Worm (Caenorhabditis elegans) whole organism, early embryonic: Measurements from ENCODE around the gene F44A6.3.

Experiments
- B0310.2 ChIP-seq: sonication (generic microtip); optimal IDR thresholded peaks from 2 replicates; lab custom pipeline; 2016; ENCODE audit warnings: mild to moderate bottlenecking, missing genetic modification characterization, missing compliant biosample characterization
- F13C5.2 ChIP-seq: sonication (generic microtip); optimal IDR thresholded peaks from 2 replicates; lab custom pipeline; 2017; ENCODE audit warnings: mild to moderate bottlenecking, missing genetic modification characterization, inconsistent platforms, missing compliant biosample characterization
- aly-1 ChIP-seq: sonication (generic microtip); optimal IDR thresholded peaks from 2 replicates; lab custom pipeline; 2016; ENCODE audit warnings: missing genetic modification characterization, missing compliant biosample characterization
- ama-1 ChIP-seq: fragments of 150-350 bp; optimal IDR thresholded peaks from 2 replicates; lab custom pipeline; 2014
- ceh-13 ChIP-seq: fragments of 200-800 bp; sonication (Bioruptor generic); optimal IDR thresholded peaks from 2 replicates; lab custom pipeline; 2018; ENCODE audit warnings: mild to moderate bottlenecking, missing genetic modification characterization, missing compliant biosample characterization
- ceh-36 ChIP-seq: sonication (generic microtip); optimal IDR thresholded peaks from 2 replicates; lab custom pipeline; 2016; ENCODE audit warnings: missing genetic modification characterization, inconsistent platforms, missing compliant biosample characterization
- ets-7 ChIP-seq: sonication (generic microtip); optimal IDR thresholded peaks from 2 replicates; lab custom pipeline; 2016; ENCODE audit warnings: missing genotype, missing genetic modification characterization, missing compliant biosample characterization
- flt-1 ChIP-seq: fragments of 200-800 bp; sonication (Bioruptor generic); IDR thresholded peaks from 2 replicates; pipeline ENCODE4 v1.3.6; 2022; ENCODE audit warnings: missing genetic modification characterization, missing compliant biosample characterization
- hmbx-1 ChIP-seq: sonication (generic microtip); optimal IDR thresholded peaks from 2 replicates; lab custom pipeline; 2016; ENCODE audit warnings: mild to moderate bottlenecking, missing genetic modification characterization, missing compliant biosample characterization
- hmg-4 ChIP-seq: fragments of 200-800 bp; sonication (Bioruptor generic); optimal IDR thresholded peaks from 2 replicates; lab custom pipeline; 2018; ENCODE audit warnings: mild to moderate bottlenecking, missing genetic modification characterization, missing compliant biosample characterization
- hnd-1 ChIP-seq: sonication (generic microtip); optimal IDR thresholded peaks from 2 replicates; lab custom pipeline; 2016; ENCODE audit warnings: missing genetic modification characterization, missing compliant biosample characterization
- pes-1 ChIP-seq: fragments of 200-800 bp; sonication (Bioruptor generic); IDR thresholded peaks from 2 replicates; pipeline ENCODE4 v1.3.6; 2022; ENCODE audit warnings: missing genetic modification reagents, missing genetic modification characterization, missing compliant biosample characterization
- scrt-1 ChIP-seq: fragments of 200-800 bp; sonication (Bioruptor generic); IDR thresholded peaks from 2 replicates; pipeline ENCODE4 v1.3.6; 2022; ENCODE audit warnings: missing genetic modification characterization, missing compliant biosample characterization
- sea-1 ChIP-seq: fragments of 200-800 bp; sonication (Bioruptor generic); conservative IDR thresholded peaks from 2 replicates; pipeline ENCODE4 v1.3.6; 2022; ENCODE audit warnings: missing genetic modification characterization, missing compliant biosample characterization
- tbx-11 ChIP-seq: fragments of 200-800 bp; sonication (Bioruptor generic); IDR thresholded peaks from 2 replicates; pipeline ENCODE4 v1.3.6; 2022; ENCODE audit warnings: missing genetic modification characterization, missing compliant biosample characterization
- tbx-37 ChIP-seq: fragments of 200-800 bp; sonication (Bioruptor generic); conservative IDR thresholded peaks from 2 replicates; pipeline ENCODE4 v1.3.6; 2022; ENCODE audit warnings: missing genetic modification reagents, missing genetic modification characterization, missing compliant biosample characterization
- tra-4 ChIP-seq: sonication (generic microtip); optimal IDR thresholded peaks from 2 replicates; lab custom pipeline; 2017; ENCODE audit warnings: missing genetic modification characterization, missing compliant biosample characterization

The F44A6.3 gene

DNA sequence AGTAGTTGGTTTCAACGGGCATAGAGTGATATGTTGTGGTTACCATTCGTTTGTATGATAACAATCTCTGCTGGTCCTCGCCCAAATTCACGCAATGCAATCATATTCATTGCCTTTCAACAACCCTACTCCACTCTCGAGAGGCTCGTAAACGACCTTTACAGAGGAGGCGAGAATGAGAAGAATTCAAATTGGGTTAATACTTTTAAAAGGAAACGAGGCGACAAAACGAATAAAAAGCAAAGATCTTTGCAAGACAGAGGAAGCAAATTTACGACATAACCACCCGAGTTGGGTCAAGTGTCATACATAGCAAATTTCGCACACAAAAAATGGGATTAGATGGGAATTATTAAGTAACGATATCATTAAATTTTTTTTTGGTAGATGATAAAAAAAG, 19.8 kb downstream of the F44A6.3 start:
- no peak for TF ChIP-seq tra-4
- no peak for TF ChIP-seq ets-7
- TF ChIP-seq ama-1 (lab: Kevin White, UChicago): no peak
- TF ChIP-seq aly-1 (tag; lab: Kevin White, UChicago): no peak
- TF ChIP-seq scrt-1 (GFP tag; lab: Robert Waterston, UW): no peak
- TF ChIP-seq tbx-11 (GFP tag; lab: Robert Waterston, UW): no peak

DNA sequence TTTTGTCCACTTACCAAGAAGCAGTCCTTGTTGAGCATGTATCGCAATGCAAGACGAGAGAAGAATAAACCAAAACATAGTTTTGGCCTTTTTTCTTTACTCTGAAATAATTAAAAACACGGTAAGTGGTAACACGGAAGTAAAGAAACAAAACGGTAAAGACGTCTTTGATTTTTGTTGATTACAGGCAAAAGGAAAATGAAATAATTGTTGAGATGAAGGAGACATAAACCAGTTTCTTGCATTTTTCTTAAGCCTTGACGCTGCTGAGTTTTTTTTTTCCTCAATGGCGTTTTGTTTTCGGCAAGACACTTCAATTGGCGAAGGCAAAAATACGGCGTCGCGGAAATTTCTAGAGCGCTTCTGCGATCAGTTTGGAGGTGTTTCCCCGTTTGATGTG, 24.3 kb downstream of the F44A6.3 start, which contains the start of gene zipt-13:
zipt-13 (minus strand) TSS at position 101 of the 400 bp plus-strand sequence.
- no peak for TF ChIP-seq tra-4
- TF ChIP-seq scrt-1 (GFP tag; lab: Robert Waterston, UW): no peak
- TF ChIP-seq hmbx-1 (tag; lab: Kevin White, UChicago): no peak
- TF ChIP-seq B0310.2 (tag; lab: Kevin White, UChicago): no peak
- no peak for TF ChIP-seq ets-7
- no peak for TF ChIP-seq ceh-13 (GFP tag; lab: Kevin White, UChicago)

DNA sequence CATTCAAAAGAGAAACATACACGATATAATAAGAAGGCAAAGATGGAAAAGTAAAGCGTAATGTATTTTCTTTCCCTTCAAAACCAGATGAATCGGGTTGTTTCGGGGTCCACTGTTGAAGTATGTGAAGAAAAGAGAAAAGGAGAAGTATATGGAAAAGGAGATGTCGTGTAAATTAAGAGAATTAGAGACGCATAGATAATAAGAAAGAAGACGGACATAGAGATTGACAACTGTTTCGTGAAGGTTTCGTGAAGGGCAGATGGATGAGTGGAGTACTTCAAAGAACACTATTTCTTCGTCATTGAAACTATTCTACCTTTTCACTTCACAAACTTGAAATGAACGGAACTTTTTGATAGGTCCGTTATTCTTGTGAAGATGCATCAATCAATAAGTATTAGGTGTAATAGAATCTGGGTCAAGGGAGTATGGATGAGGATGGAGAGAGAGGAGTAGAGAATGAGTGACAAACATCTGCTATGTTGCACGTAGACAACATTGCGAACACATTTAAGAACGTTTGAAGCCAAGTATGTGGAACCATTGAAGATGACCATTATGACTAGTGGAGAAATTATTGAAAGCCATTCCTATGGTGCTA, 25.7 kb downstream of the F44A6.3 start:
- no peak for TF ChIP-seq ets-7
- no peak for TF ChIP-seq F13C5.2 (tag; lab: Kevin White, UChicago)
- TF ChIP-seq hmg-4: no peak
- no peak for TF ChIP-seq tbx-11 (GFP tag; lab: Robert Waterston, UW)
- no peak for TF ChIP-seq hnd-1
- TF ChIP-seq scrt-1 (GFP tag; lab: Robert Waterston, UW): no peak
- no peak for TF ChIP-seq B0310.2 (tag; lab: Kevin White, UChicago)
- no peak for TF ChIP-seq pes-1
- TF ChIP-seq ceh-13 (GFP tag; lab: Kevin White, UChicago): no peak
- TF ChIP-seq ama-1 (lab: Kevin White, UChicago): no peak
- TF ChIP-seq hmbx-1 (tag; lab: Kevin White, UChicago): no peak
- TF ChIP-seq flt-1 (GFP tag; lab: Robert Waterston, UW): no peak
- no peak for TF ChIP-seq tra-4
- no peak for TF ChIP-seq sea-1

DNA sequence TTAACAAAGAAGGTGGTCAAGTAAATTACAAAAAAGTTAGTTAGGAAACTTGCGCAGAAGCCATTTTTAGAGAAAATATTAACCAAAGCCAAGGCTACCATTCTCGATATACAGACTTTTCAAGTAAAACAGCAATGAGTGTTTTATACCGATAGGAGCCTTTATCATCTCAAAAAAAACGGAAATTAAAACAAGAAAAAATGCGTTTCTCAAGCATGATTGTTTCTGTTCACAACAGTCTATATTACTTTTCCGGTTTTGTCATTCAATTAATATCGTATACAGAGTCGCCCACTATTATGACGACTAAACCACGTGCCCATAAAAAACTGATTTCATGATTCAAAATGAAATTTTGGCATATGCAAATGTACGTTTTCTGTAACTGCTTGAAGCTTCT, 28.4 kb downstream of the F44A6.3 start, which contains the start of gene str-74:
str-74 (minus strand) TSS at position 101 of the 400 bp plus-strand sequence.
- TF ChIP-seq hnd-1: no peak
- no peak for TF ChIP-seq ets-7
- no peak for TF ChIP-seq tra-4
- TF ChIP-seq ceh-13 (GFP tag; lab: Kevin White, UChicago): no peak
- no peak for TF ChIP-seq aly-1 (tag; lab: Kevin White, UChicago)
- no peak for TF ChIP-seq pes-1
- no peak for TF ChIP-seq sea-1

DNA sequence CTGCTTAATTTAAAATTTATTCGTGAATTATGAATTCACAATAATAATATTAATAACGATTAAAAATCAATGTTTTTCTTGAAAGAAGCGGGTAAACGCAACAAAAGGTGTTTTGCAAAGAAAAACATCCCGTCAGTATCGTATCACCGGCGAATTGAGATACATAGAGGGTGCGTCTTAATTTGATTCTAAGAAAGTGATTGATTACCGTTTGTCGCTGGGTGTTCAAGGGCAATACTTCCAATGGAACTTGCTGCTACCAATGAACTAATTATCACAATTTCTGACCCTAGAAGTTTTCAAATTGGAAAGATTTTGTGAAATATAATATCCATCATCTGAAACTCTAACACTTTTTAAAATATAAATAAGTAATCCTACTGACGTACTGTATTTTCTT, 33.0 kb downstream of the F44A6.3 start:
- TF ChIP-seq ama-1 (lab: Kevin White, UChicago): no peak
- TF ChIP-seq ets-7: no peak
- TF ChIP-seq tbx-11 (GFP tag; lab: Robert Waterston, UW): no peak
- TF ChIP-seq hnd-1: no peak
- TF ChIP-seq aly-1 (tag; lab: Kevin White, UChicago): no peak
- TF ChIP-seq hmbx-1 (tag; lab: Kevin White, UChicago): no peak
- TF ChIP-seq F13C5.2 (tag; lab: Kevin White, UChicago): no peak
- TF ChIP-seq tbx-37 (GFP tag; lab: Robert Waterston, UW): no peak
- no peak for TF ChIP-seq flt-1 (GFP tag; lab: Robert Waterston, UW)
- no peak for TF ChIP-seq ceh-13 (GFP tag; lab: Kevin White, UChicago)
- TF ChIP-seq sea-1: no peak
- no peak for TF ChIP-seq ceh-36 (tag; lab: Kevin White, UChicago)
- no peak for TF ChIP-seq hmg-4
- no peak for TF ChIP-seq scrt-1 (GFP tag; lab: Robert Waterston, UW)
- TF ChIP-seq tra-4: no peak
- no peak for TF ChIP-seq pes-1
- TF ChIP-seq B0310.2 (tag; lab: Kevin White, UChicago): no peak

DNA sequence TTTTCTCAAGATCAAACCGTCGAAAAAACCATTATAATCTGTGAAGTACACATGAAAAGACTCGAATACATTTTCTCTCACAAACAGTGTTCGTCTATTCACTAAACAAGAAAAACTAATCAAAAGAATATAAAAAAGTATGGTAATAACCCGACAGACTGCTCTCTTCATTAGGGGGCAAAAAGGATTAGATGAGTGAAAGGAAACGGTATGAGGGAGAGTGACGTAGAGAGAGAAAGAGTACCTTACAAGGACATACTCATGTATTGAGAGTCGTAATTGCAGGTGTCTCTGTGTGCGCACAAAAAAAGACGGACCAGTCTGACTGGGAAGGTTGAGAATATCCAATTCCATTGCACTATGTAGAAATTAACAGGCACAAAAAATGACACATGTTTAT, 37.1 kb downstream of the F44A6.3 start:
- no peak for TF ChIP-seq hmbx-1 (tag; lab: Kevin White, UChicago)
- no peak for TF ChIP-seq hmg-4
- TF ChIP-seq pes-1: no peak
- TF ChIP-seq sea-1: no peak
- TF ChIP-seq tra-4: no peak
- TF ChIP-seq F13C5.2 (tag; lab: Kevin White, UChicago): no peak
- TF ChIP-seq ets-7: no peak
- no peak for TF ChIP-seq tbx-11 (GFP tag; lab: Robert Waterston, UW)
- TF ChIP-seq B0310.2 (tag; lab: Kevin White, UChicago): no peak
- no peak for TF ChIP-seq aly-1 (tag; lab: Kevin White, UChicago)
- no peak for TF ChIP-seq ceh-36 (tag; lab: Kevin White, UChicago)
- TF ChIP-seq tbx-37 (GFP tag; lab: Robert Waterston, UW): no peak
- no peak for TF ChIP-seq hnd-1
- no peak for TF ChIP-seq scrt-1 (GFP tag; lab: Robert Waterston, UW)
- no peak for TF ChIP-seq flt-1 (GFP tag; lab: Robert Waterston, UW)

DNA sequence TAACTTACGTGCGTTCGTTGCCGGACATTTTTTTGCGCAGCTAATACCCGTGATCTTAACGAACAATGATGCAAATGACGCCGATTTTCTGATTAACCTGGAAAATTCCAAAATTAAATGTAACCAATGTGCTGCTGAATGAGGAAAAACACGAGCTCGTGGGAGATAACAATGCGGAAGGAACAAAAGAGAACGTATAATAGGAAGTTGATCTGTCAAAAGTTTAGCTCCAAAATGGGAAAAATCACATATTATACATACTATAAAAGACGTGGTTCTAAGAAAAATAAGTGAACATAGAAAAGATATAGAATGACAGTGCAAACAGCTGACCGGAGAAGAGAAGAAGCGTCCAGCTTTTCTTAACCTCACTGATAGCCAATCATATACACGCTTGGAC, 40.2 kb downstream of the F44A6.3 start, which contains the start of gene C14H10.2:
C14H10.2 (minus strand) TSS at position 101 of the 400 bp plus-strand sequence.
- TF ChIP-seq ets-7 (no peak), tra-4 (no peak), ceh-36 (tag; lab: Kevin White, UChicago) (no peak), B0310.2 (tag; lab: Kevin White, UChicago) (no peak), F13C5.2 (tag; lab: Kevin White, UChicago) (no peak), tbx-37 (GFP tag; lab: Robert Waterston, UW) (no peak), ama-1 (lab: Kevin White, UChicago) (no peak), hmbx-1 (tag; lab: Kevin White, UChicago) (no peak), scrt-1 (GFP tag; lab: Robert Waterston, UW) (no peak), aly-1 (tag; lab: Kevin White, UChicago) (no peak), sea-1 (no peak), ceh-13 (GFP tag; lab: Kevin White, UChicago) (no peak), flt-1 (GFP tag; lab: Robert Waterston, UW) (no peak), tbx-11 (GFP tag; lab: Robert Waterston, UW) (no peak), pes-1 (no peak), hmg-4 (no peak)
